Fruit fly (Drosophila melanogaster) Kc167 (cell line): ENCODE data around the gene bark.

Source experiments
- Myc ChIP-seq: fragments of >200 bp; optimal IDR thresholded peaks from 2 replicates; lab custom pipeline; 2017; ENCODE audit warnings: missing external identifiers
- Sin3A ChIP-seq: fragments of >200 bp; optimal IDR thresholded peaks from 2 replicates; lab custom pipeline; 2018; ENCODE audit warnings: missing external identifiers
- insv ChIP-seq: fragments of >200 bp; optimal IDR thresholded peaks from 3 replicates; lab custom pipeline; 2018; ENCODE audit warnings: missing external identifiers
- psq ChIP-seq: fragments of >200 bp; optimal IDR thresholded peaks from 2 replicates; lab custom pipeline; 2017; ENCODE audit warnings: missing external identifiers

dm6 chr2L:3814163-3814562 is 27.2 kb downstream of the bark start:
- TF ChIP-seq psq (lab: Kevin White, UChicago) (no peak), Myc (lab: Kevin White, UChicago) (no peak), insv (lab: Kevin White, UChicago) (no peak), Sin3A (lab: Kevin White, UChicago) (no peak)
